Worm (Caenorhabditis elegans): ENCODE data around the gene F37B12.1.

The F37B12.1 gene

DNA sequence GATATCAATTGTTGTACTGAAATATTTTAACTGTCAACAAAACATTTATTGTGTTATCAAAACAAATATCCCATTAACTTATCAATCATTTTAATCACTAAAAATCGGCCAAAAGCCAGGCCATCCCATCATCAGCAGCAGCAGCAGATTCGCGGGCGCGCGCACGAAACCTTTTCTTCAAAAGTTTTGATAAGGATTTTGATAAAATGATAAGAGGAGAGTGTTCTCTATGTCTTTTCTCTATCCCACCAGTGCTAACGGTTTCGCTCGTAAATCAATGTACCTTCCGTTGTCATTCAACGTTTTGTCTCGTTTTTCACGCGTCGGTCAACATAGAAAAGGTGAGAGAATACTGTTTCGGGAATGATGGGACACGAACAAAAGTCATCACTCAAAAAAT, 972 bp downstream of the F37B12.1 start (continued):
- peak; percentile 36 for TF ChIP-seq nhr-20 (tag; optimal IDR thresholded peaks at IDR 0.05)
- TF ChIP-seq unc-98 (GFP tag; IDR thresholded peaks at IDR 0.05) = no peak
- TF ChIP-seq lin-35 (GFP tag; optimal IDR thresholded peaks at IDR 0.05) = no peak
- no peak for TF ChIP-seq unc-130 (tag; optimal IDR thresholded peaks at IDR 0.05)
- no peak for TF ChIP-seq C16A3.4 (tag; optimal IDR thresholded peaks at IDR 0.05)
- TF ChIP-seq irx-1 (tag; optimal IDR thresholded peaks at IDR 0.05) = no peak
- no peak for TF ChIP-seq alr-1 (tag; optimal IDR thresholded peaks at IDR 0.05; ENCODE audit: borderline replicate concordance)
- no peak for TF ChIP-seq sptf-1 (tag; optimal IDR thresholded peaks at IDR 0.05)
- TF ChIP-seq lir-3 (tag; optimal IDR thresholded peaks at IDR 0.05; ENCODE audit: poor library complexity) = no peak
- TF ChIP-seq lin-13 (GFP tag; optimal IDR thresholded peaks at IDR 0.05) = no peak
- no peak for TF ChIP-seq ceh-63 (GFP tag; optimal IDR thresholded peaks at IDR 0.05)
- no peak for TF ChIP-seq mdl-1 (tag; optimal IDR thresholded peaks at IDR 0.05)
- TF ChIP-seq sox-4 (tag; optimal IDR thresholded peaks at IDR 0.05) = no peak
- no peak for TF ChIP-seq zip-4 (GFP tag; optimal IDR thresholded peaks at IDR 0.05)
- peak; percentile 11 for TF ChIP-seq snu-23 (GFP tag; optimal IDR thresholded peaks at IDR 0.05)
- TF ChIP-seq lin-15B (tag; optimal IDR thresholded peaks at IDR 0.05) = no peak
- no peak for TF ChIP-seq elt-2 (tag; optimal IDR thresholded peaks at IDR 0.05)
- TF ChIP-seq mab-9 (GFP tag; IDR thresholded peaks at IDR 0.05) = no peak
- no peak for TF ChIP-seq mef-2 (tag; optimal IDR thresholded peaks at IDR 0.05)
- TF ChIP-seq dsc-1 (tag; optimal IDR thresholded peaks at IDR 0.05) = no peak
- no peak for TF ChIP-seq fkh-10 (GFP tag; optimal IDR thresholded peaks at IDR 0.05)
- no peak for TF ChIP-seq ets-5 (GFP tag; IDR thresholded peaks at IDR 0.05)
- TF ChIP-seq grh-1 (GFP tag; IDR thresholded peaks at IDR 0.05) = no peak
- peak; percentile 34 for TF ChIP-seq nhr-71 (tag; optimal IDR thresholded peaks at IDR 0.05)
- peak; percentile 79 for TF ChIP-seq blmp-1 (tag; optimal IDR thresholded peaks at IDR 0.05)
- no peak for TF ChIP-seq aly-2 (tag; optimal IDR thresholded peaks at IDR 0.05)
- no peak for TF ChIP-seq unc-86 (tag; optimal IDR thresholded peaks at IDR 0.05)
- no peak for TF ChIP-seq fkh-8 (tag; optimal IDR thresholded peaks at IDR 0.05)
- no peak for TF ChIP-seq egl-27 (tag; optimal IDR thresholded peaks at IDR 0.05)
- TF ChIP-seq xbp-1 (tag; optimal IDR thresholded peaks at IDR 0.05) = no peak

DNA sequence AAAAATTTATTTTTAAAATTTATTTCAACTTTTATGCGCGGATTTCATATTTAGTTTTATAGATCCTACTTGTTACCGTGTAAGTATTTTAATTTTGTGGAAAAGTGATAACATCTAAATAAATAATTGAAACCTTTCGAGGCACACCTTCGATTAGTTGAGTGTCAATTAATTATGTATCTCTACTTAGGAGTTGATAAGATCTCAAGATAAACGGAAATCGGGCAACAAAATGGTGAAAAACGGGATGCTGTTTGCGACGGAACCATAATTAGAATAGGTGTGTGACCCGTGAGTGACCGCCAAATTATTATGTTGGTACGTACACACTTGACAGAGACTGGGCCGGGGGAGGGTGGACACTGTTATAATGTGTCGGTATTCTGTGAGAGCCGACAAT, 2.7 kb downstream of the F37B12.1 start:
- TF ChIP-seq fkh-4 (tag; optimal IDR thresholded peaks at IDR 0.05; ENCODE audit: borderline replicate concordance) (no peak), zip-4 (GFP tag; optimal IDR thresholded peaks at IDR 0.05) (no peak), rnt-1 (tag; optimal IDR thresholded peaks at IDR 0.05) (peak; percentile 20), blmp-1 (tag; optimal IDR thresholded peaks at IDR 0.05) (peak; percentile 11), ceh-82 (tag; optimal IDR thresholded peaks at IDR 0.05) (no peak), ama-1 (optimal IDR thresholded peaks at IDR 0.05) (no peak), lin-14 (GFP tag; optimal IDR thresholded peaks at IDR 0.05) (peak; percentile 21), nhr-85 (tag) (peak; percentile 82), nhr-77 (tag; optimal IDR thresholded peaks at IDR 0.05) (no peak)

DNA sequence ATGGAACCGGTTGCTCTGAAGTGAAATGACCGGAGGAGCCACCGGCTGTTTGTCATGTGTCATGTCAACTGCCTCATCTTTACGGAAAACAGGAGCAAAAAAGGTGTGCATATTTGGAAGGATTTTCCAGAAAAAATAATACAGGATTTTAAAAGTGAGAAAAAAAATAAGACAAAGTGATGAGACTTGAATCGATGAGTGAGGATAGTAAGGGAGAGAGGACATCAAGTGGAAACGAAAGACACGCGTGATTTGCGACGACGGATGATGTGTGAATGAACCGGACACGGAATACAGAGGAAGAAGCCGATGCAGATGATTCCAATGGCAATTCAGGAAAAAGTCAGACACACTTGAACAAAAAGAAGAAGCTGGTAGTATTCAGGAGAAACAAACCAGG, 4.8 kb downstream of the F37B12.1 start:
- TF ChIP-seq tlp-1 (tag; optimal IDR thresholded peaks at IDR 0.05) (no peak), nhr-71 (tag; optimal IDR thresholded peaks at IDR 0.05) (no peak), egl-13 (tag; optimal IDR thresholded peaks at IDR 0.05) (no peak), lsy-2 (tag; optimal IDR thresholded peaks at IDR 0.05) (no peak), ets-5 (GFP tag; IDR thresholded peaks at IDR 0.05) (no peak), dpl-1 (GFP tag; optimal IDR thresholded peaks at IDR 0.05) (no peak), F16B12.6 (tag; optimal IDR thresholded peaks at IDR 0.05) (no peak), blmp-1 (tag; optimal IDR thresholded peaks at IDR 0.05) (no peak), snu-23 (GFP tag; optimal IDR thresholded peaks at IDR 0.05) (no peak), Y116A8C.19 (tag; optimal IDR thresholded peaks at IDR 0.05; ENCODE audit: borderline replicate concordance) (no peak), irx-1 (tag; optimal IDR thresholded peaks at IDR 0.05) (no peak)
